Worm (Caenorhabditis elegans) whole organism, L4 larva: ENCODE data around the gene dpf-7.

Experiments
- D1046.2 ChIP-seq: fragments of 200-800 bp; sonication (Bioruptor generic); IDR thresholded peaks from 2 replicates; pipeline ENCODE4 v1.3.6; 2022; ENCODE audit warnings: missing genetic modification characterization, missing compliant biosample characterization
- F26F4.8 ChIP-seq: fragments of 200-800 bp; sonication (Bioruptor generic); conservative IDR thresholded peaks from 2 replicates; pipeline ENCODE4 v1.3.6; 2022; ENCODE audit warnings: missing genetic modification characterization, missing compliant biosample characterization
- F37D6.2 ChIP-seq: sonication (generic microtip); optimal IDR thresholded peaks from 2 replicates; lab custom pipeline; 2016; ENCODE audit warnings: mild to moderate bottlenecking, missing genetic modification characterization, missing compliant biosample characterization
- F44E2.7 ChIP-seq: fragments of 200-800 bp; sonication (Bioruptor generic); IDR thresholded peaks from 2 replicates; pipeline ENCODE4 v2.1.2; 2022; ENCODE audit warnings: missing genetic modification characterization, missing compliant biosample characterization
- F49E8.2 ChIP-seq: sonication (generic microtip); optimal IDR thresholded peaks from 2 replicates; lab custom pipeline; 2016; ENCODE audit warnings: missing compliant biosample characterization, mild to moderate bottlenecking, missing genetic modification characterization, borderline replicate concordance
- Y105C5A.15 ChIP-seq: fragments of 200-800 bp; sonication (Bioruptor generic); IDR thresholded peaks from 2 replicates; pipeline ENCODE4 v1.3.6; 2022; ENCODE audit warnings: missing genetic modification characterization, missing compliant biosample characterization
- Y5F2A.4 ChIP-seq: fragments of 200-800 bp; sonication (Bioruptor generic); optimal IDR thresholded peaks from 2 replicates; lab custom pipeline; 2018; ENCODE audit warnings: mild to moderate bottlenecking, missing genetic modification characterization, missing compliant biosample characterization
- arid-1 ChIP-seq: fragments of 200-800 bp; sonication (Bioruptor generic); conservative IDR thresholded peaks from 2 replicates; pipeline ENCODE4 v1.3.6; 2022; ENCODE audit warnings: missing genetic modification reagents, missing genetic modification characterization, missing compliant biosample characterization
- ceh-32 ChIP-seq: sonication (generic microtip); optimal IDR thresholded peaks from 2 replicates; lab custom pipeline; 2016; ENCODE audit warnings: mild to moderate bottlenecking, missing genetic modification characterization, missing compliant biosample characterization; ENCODE audit not compliant: poor library complexity
- ceh-44 ChIP-seq: fragments of 200-800 bp; sonication (Bioruptor generic); IDR thresholded peaks from 2 replicates; pipeline ENCODE4 v1.3.6; 2022; ENCODE audit warnings: missing genetic modification reagents, missing genetic modification characterization, missing compliant biosample characterization
- ceh-62 ChIP-seq: sonication (generic microtip); optimal IDR thresholded peaks from 2 replicates; lab custom pipeline; 2017; ENCODE audit warnings: missing biosample characterization, missing genetic modification characterization
- ceh-82 ChIP-seq: sonication (generic microtip); optimal IDR thresholded peaks from 2 replicates; lab custom pipeline; 2017; ENCODE audit warnings: missing biosample characterization, missing genetic modification characterization
- daf-12 ChIP-seq: fragments of 150-350 bp; optimal IDR thresholded peaks from 2 replicates; lab custom pipeline; 2014; ENCODE audit warnings: missing biosample characterization, missing genetic modification reagents, missing genetic modification characterization
- daf-16 ChIP-seq, 3 experiments: sonication (generic microtip); optimal IDR thresholded peaks; 2 replicates each; lab custom pipeline; 2016 to 2017; ENCODE audit warnings: missing genetic modification characterization in 3 of 3, missing genetic modification reagents in 3 of 3, mild to moderate bottlenecking in 2 of 3, missing compliant biosample characterization in 2 of 3, missing biosample characterization in 1 of 3, moderate library complexity in 1 of 3
- dmd-6 ChIP-seq: fragments of 200-800 bp; sonication (Bioruptor generic); IDR thresholded peaks from 2 replicates; pipeline ENCODE4 v1.3.6; 2022; ENCODE audit warnings: missing genetic modification reagents, missing genetic modification characterization, missing compliant biosample characterization
- dmd-8 ChIP-seq: fragments of 200-800 bp; sonication (Bioruptor generic); IDR thresholded peaks from 2 replicates; pipeline ENCODE4 v1.3.6; 2022; ENCODE audit warnings: missing genetic modification characterization, missing compliant biosample characterization
- dpl-1 ChIP-seq: fragments of 150-350 bp; optimal IDR thresholded peaks from 2 replicates; lab custom pipeline; 2014; ENCODE audit warnings: missing biosample characterization, missing genetic modification reagents, missing genetic modification characterization
- dve-1 ChIP-seq: sonication (generic microtip); optimal IDR thresholded peaks from 2 replicates; lab custom pipeline; 2017; ENCODE audit warnings: antibody characterized with exemption, mild to moderate bottlenecking, missing genetic modification characterization, missing compliant biosample characterization; ENCODE audit not compliant: insufficient read depth
- egl-27 ChIP-seq: sonication (generic microtip); optimal IDR thresholded peaks from 3 replicates; lab custom pipeline; 2017; ENCODE audit warnings: missing biosample characterization, missing genetic modification reagents, missing genetic modification characterization
- egl-43 ChIP-seq: fragments of 200-800 bp; sonication (Bioruptor generic); IDR thresholded peaks from 2 replicates; pipeline ENCODE4 v1.3.6; 2022; ENCODE audit warnings: missing genetic modification reagents, missing genetic modification characterization, missing compliant biosample characterization
- fos-1 ChIP-seq: fragments of 150-350 bp; optimal IDR thresholded peaks from 2 replicates; lab custom pipeline; 2014; ENCODE audit warnings: missing biosample characterization, missing genetic modification characterization
- hlh-30 ChIP-seq: sonication (generic microtip); optimal IDR thresholded peaks from 2 replicates; lab custom pipeline; 2017; ENCODE audit warnings: antibody characterized with exemption, mild to moderate bottlenecking, missing genetic modification characterization, missing compliant biosample characterization; ENCODE audit not compliant: insufficient read depth
- lin-1 ChIP-seq: fragments of 200-800 bp; sonication (Bioruptor generic); IDR thresholded peaks from 2 replicates; pipeline ENCODE4 v1.3.6; 2022; ENCODE audit warnings: missing genetic modification reagents, missing genetic modification characterization, missing compliant biosample characterization
- lin-15B ChIP-seq: fragments of 150-350 bp; sonication (generic microtip); optimal IDR thresholded peaks from 3 replicates; lab custom pipeline; 2014; ENCODE audit warnings: missing biosample characterization, missing genetic modification characterization
- lsy-2 ChIP-seq, 2 experiments: fragments of 150-350 bp in 1 of 2; sonication (generic microtip) in 1 of 2; optimal IDR thresholded peaks; 2 replicates each; lab custom pipeline; 2014 to 2017; ENCODE audit warnings: missing biosample characterization in 2 of 2, missing genetic modification characterization in 2 of 2
- madf-5 ChIP-seq, 2 experiments: fragments of 200-800 bp; sonication (Bioruptor generic); IDR thresholded peaks; 2 replicates each; pipeline ENCODE4 v1.3.6; 2022; ENCODE audit warnings: missing compliant biosample characterization in 2 of 2, missing genetic modification characterization in 2 of 2
- madf-9 ChIP-seq: fragments of 200-800 bp; sonication (Bioruptor generic); conservative IDR thresholded peaks from 2 replicates; pipeline ENCODE4 v1.3.6; 2022; ENCODE audit warnings: missing genetic modification reagents, missing genetic modification characterization, missing compliant biosample characterization
- mdl-1 ChIP-seq, 2 experiments: fragments of 150-350 bp in 1 of 2; sonication (generic microtip) in 1 of 2; optimal IDR thresholded peaks; 2 replicates each; lab custom pipeline; 2014 to 2017; ENCODE audit warnings: missing biosample characterization in 2 of 2, missing genetic modification characterization in 2 of 2
- mdt-29 ChIP-seq: fragments of 200-800 bp; sonication (Bioruptor generic); IDR thresholded peaks from 2 replicates; pipeline ENCODE4 v1.3.6; 2022; ENCODE audit warnings: missing genetic modification reagents, missing genetic modification characterization, missing compliant biosample characterization
- mep-1 ChIP-seq: fragments of 150-350 bp; sonication (generic microtip); optimal IDR thresholded peaks from 3 replicates; lab custom pipeline; 2014; ENCODE audit warnings: missing biosample characterization, missing genetic modification characterization
- mxl-2 ChIP-seq: fragments of 200-800 bp; sonication (Bioruptor generic); conservative IDR thresholded peaks from 2 replicates; pipeline ENCODE4 v1.3.6; 2022; ENCODE audit warnings: missing genetic modification reagents, missing genetic modification characterization, missing compliant biosample characterization
- mxl-3 ChIP-seq: fragments of 200-800 bp; sonication (Bioruptor generic); optimal IDR thresholded peaks from 2 replicates; lab custom pipeline; 2018; ENCODE audit warnings: mild to moderate bottlenecking, missing genetic modification characterization, missing compliant biosample characterization
- nhr-10 ChIP-seq: fragments of 150-350 bp; optimal IDR thresholded peaks from 2 replicates; lab custom pipeline; 2014; ENCODE audit warnings: missing biosample characterization, missing genetic modification characterization
- nhr-102 ChIP-seq: sonication (generic microtip); optimal IDR thresholded peaks from 2 replicates; lab custom pipeline; 2016; ENCODE audit warnings: mild to moderate bottlenecking, missing genetic modification characterization, moderate library complexity, missing compliant biosample characterization
- nhr-111 ChIP-seq: fragments of 200-800 bp; sonication (Bioruptor generic); optimal IDR thresholded peaks from 2 replicates; lab custom pipeline; 2018; ENCODE audit warnings: mild to moderate bottlenecking, missing genetic modification characterization, missing compliant biosample characterization
- nhr-28 ChIP-seq: fragments of 150-350 bp; optimal IDR thresholded peaks from 2 replicates; lab custom pipeline; 2014; ENCODE audit warnings: missing biosample characterization, missing genetic modification characterization
- nhr-41 ChIP-seq: fragments of 200-800 bp; sonication (Bioruptor generic); IDR thresholded peaks from 2 replicates; pipeline ENCODE4 v1.3.6; 2022; ENCODE audit warnings: missing genetic modification reagents, missing genetic modification characterization, missing compliant biosample characterization
- nhr-42 ChIP-seq: fragments of 200-800 bp; sonication (Bioruptor generic); IDR thresholded peaks from 2 replicates; pipeline ENCODE4 v1.3.6; 2022; ENCODE audit warnings: missing genetic modification characterization, missing compliant biosample characterization
- nhr-48 ChIP-seq: sonication (generic microtip); optimal IDR thresholded peaks from 2 replicates; lab custom pipeline; 2016; ENCODE audit warnings: mild to moderate bottlenecking, missing genetic modification characterization, missing compliant biosample characterization
- nhr-76 ChIP-seq: fragments of 150-350 bp; optimal IDR thresholded peaks from 2 replicates; lab custom pipeline; 2014; ENCODE audit warnings: missing biosample characterization, missing genetic modification characterization
- nhr-77 ChIP-seq: fragments of 150-350 bp; optimal IDR thresholded peaks from 2 replicates; lab custom pipeline; 2014; ENCODE audit warnings: missing biosample characterization, missing genetic modification characterization
- pha-4 ChIP-seq, 2 experiments: fragments of 150-350 bp in 1 of 2; fragments of 200-800 bp in 1 of 2; sonication (Bioruptor generic) in 1 of 2; IDR thresholded peaks in 1 of 2; optimal IDR thresholded peaks in 1 of 2; 2 replicates each; pipeline versions ENCODE4 v1.3.6 to Lab custom; 2014 to 2022; ENCODE audit warnings: missing genetic modification characterization in 2 of 2, missing genetic modification reagents in 2 of 2, missing biosample characterization in 1 of 2, missing compliant biosample characterization in 1 of 2
- php-3 ChIP-seq: fragments of 200-800 bp; sonication (Bioruptor generic); IDR thresholded peaks from 2 replicates; pipeline ENCODE4 v1.3.6; 2022; ENCODE audit warnings: missing genetic modification reagents, missing genetic modification characterization, missing compliant biosample characterization
- pqm-1 ChIP-seq: sonication (generic microtip); optimal IDR thresholded peaks from 2 replicates; lab custom pipeline; 2017; ENCODE audit warnings: missing biosample characterization, missing genetic modification characterization
- snpc-1.2 ChIP-seq: fragments of 200-800 bp; sonication (Bioruptor generic); IDR thresholded peaks from 2 replicates; pipeline ENCODE4 v1.3.6; 2022; ENCODE audit warnings: missing genetic modification reagents, missing genetic modification characterization, missing compliant biosample characterization
- spr-1 ChIP-seq: sonication (generic microtip); optimal IDR thresholded peaks from 2 replicates; lab custom pipeline; 2016; ENCODE audit warnings: mild to moderate bottlenecking, missing genetic modification characterization, missing compliant biosample characterization
- tra-1 ChIP-seq: fragments of 200-800 bp; sonication (Bioruptor generic); IDR thresholded peaks from 2 replicates; pipeline ENCODE4 v1.3.6; 2022; ENCODE audit warnings: missing genetic modification reagents, missing genetic modification characterization, missing compliant biosample characterization
- zag-1 ChIP-seq: fragments of 150-350 bp; optimal IDR thresholded peaks from 2 replicates; lab custom pipeline; 2014; ENCODE audit warnings: missing biosample characterization, missing genetic modification characterization
- zip-11 ChIP-seq: fragments of 200-800 bp; sonication (Bioruptor generic); IDR thresholded peaks from 2 replicates; pipeline ENCODE4 v1.3.6; 2022; ENCODE audit warnings: missing genetic modification characterization, missing compliant biosample characterization
- ztf-11 ChIP-seq: fragments of 150-350 bp; optimal IDR thresholded peaks from 2 replicates; lab custom pipeline; 2014; ENCODE audit warnings: missing biosample characterization, missing genetic modification characterization
- ztf-7 ChIP-seq: fragments of 150-350 bp; optimal IDR thresholded peaks from 2 replicates; lab custom pipeline; 2014; ENCODE audit warnings: missing biosample characterization, missing genetic modification characterization

Gene dpf-7

ce11 chrIV:4821054-4821453, 18.7 kb upstream of the dpf-7 start, which contains the start of gene H06H21.8:
Gene H06H21.8 (minus strand): TSS chrIV:4821131.
- no peak for TF ChIP-seq nhr-10 (tag; lab: Kevin White, UChicago)
- TF ChIP-seq snpc-1.2 (GFP tag; lab: Robert Waterston, UW) = no peak
- TF ChIP-seq php-3 (GFP tag; lab: Robert Waterston, UW) = 0 out of 2 replicates have a peak, but pooled peaks have one; percentile 37
- no peak for TF ChIP-seq ceh-82 (tag; lab: Kevin White, UChicago)
- no peak for TF ChIP-seq lin-15B
- peak; percentile 29 for TF ChIP-seq nhr-48 (tag; lab: Kevin White, UChicago)
- TF ChIP-seq nhr-28 (tag; lab: Kevin White, UChicago) = peak; percentile 72
- TF ChIP-seq D1046.2 (GFP tag; lab: Robert Waterston, UW) = no peak
- no peak for TF ChIP-seq zip-11
- no peak for TF ChIP-seq F26F4.8 (GFP tag; lab: Robert Waterston, UW)
- no peak for TF ChIP-seq ceh-62
- peak; percentile 45 for TF ChIP-seq hlh-30
- TF ChIP-seq F37D6.2 (tag; lab: Kevin White, UChicago) = no peak
- no peak for TF ChIP-seq spr-1 (tag; lab: Kevin White, UChicago)
- no peak for TF ChIP-seq Y105C5A.15 (GFP tag; lab: Robert Waterston, UW)
- no peak for TF ChIP-seq daf-16 (GFP tag; optimal IDR thresholded peaks at IDR 0.05; lab: Kevin White, UChicago)
- TF ChIP-seq daf-16 (tag; optimal IDR thresholded peaks at IDR 0.05; lab: Kevin White, UChicago) = peak; percentile 70
- no peak for TF ChIP-seq nhr-102
- TF ChIP-seq mep-1 (tag; lab: Kevin White, UChicago) = no peak
- TF ChIP-seq madf-5 (GFP tag; IDR thresholded peaks at IDR 0.05; lab: Robert Waterston, UW) = no peak
- no peak for TF ChIP-seq zag-1
- TF ChIP-seq ceh-44 (GFP tag; lab: Robert Waterston, UW) = no peak
- no peak for TF ChIP-seq nhr-111 (GFP tag; lab: Kevin White, UChicago)
- TF ChIP-seq F49E8.2 (tag; lab: Kevin White, UChicago) = no peak
- TF ChIP-seq nhr-76 (tag; lab: Kevin White, UChicago) = no peak
- TF ChIP-seq dve-1 (tag; lab: Kevin White, UChicago) = peak; percentile 83
- no peak for TF ChIP-seq madf-9 (GFP tag; lab: Robert Waterston, UW)
- TF ChIP-seq pha-4 (GFP tag; IDR thresholded peaks at IDR 0.05; lab: Robert Waterston, UW) = peak; percentile 42; the same call in 1 of the 2 replicates
- TF ChIP-seq pha-4 (tag; optimal IDR thresholded peaks at IDR 0.05; lab: Kevin White, UChicago) = no peak
- peak; percentile 94 for TF ChIP-seq dmd-6 (GFP tag; lab: Robert Waterston, UW)
- TF ChIP-seq egl-43 (GFP tag; lab: Robert Waterston, UW) = no peak
- no peak for TF ChIP-seq dpl-1 (GFP tag; lab: Kevin White, UChicago)
- no peak for TF ChIP-seq F44E2.7 (GFP tag; lab: Robert Waterston, UW)
- peak; percentile 42 for TF ChIP-seq pqm-1 (tag; lab: Kevin White, UChicago)
- no peak for TF ChIP-seq ztf-11
- TF ChIP-seq lsy-2 (tag; optimal IDR thresholded peaks at IDR 0.05; lab: Kevin White, UChicago) = no peak
- no peak for TF ChIP-seq lin-1 (GFP tag; lab: Robert Waterston, UW)
- peak in 1 of 2 experiments; percentile 3 for TF ChIP-seq mdl-1 (tag; optimal IDR thresholded peaks at IDR 0.05; lab: Kevin White, UChicago)
- no peak for TF ChIP-seq Y5F2A.4
- no peak for TF ChIP-seq nhr-42 (GFP tag; lab: Robert Waterston, UW)
- no peak for TF ChIP-seq nhr-77 (tag; lab: Kevin White, UChicago)
- TF ChIP-seq dmd-8 (GFP tag; lab: Robert Waterston, UW) = no peak
- no peak for TF ChIP-seq ztf-7
- TF ChIP-seq mdt-29 = no peak
- no peak for TF ChIP-seq mxl-2 (GFP tag; lab: Robert Waterston, UW)
- no peak for TF ChIP-seq fos-1
- no peak for TF ChIP-seq daf-12
- no peak for TF ChIP-seq egl-27 (tag; lab: Kevin White, UChicago)
- TF ChIP-seq ceh-32 = no peak
- no peak for TF ChIP-seq nhr-41 (GFP tag; lab: Robert Waterston, UW)
- peak; percentile 72; the same call in 1 of the 2 replicates for TF ChIP-seq tra-1 (GFP tag; lab: Robert Waterston, UW)
- TF ChIP-seq mxl-3 (GFP tag; lab: Kevin White, UChicago) = no peak
- TF ChIP-seq arid-1 (GFP tag; lab: Robert Waterston, UW) = no peak
